Fruit fly (Drosophila melanogaster) ovary, adult (tissue): Measurements from ENCODE around the gene CG32369.

ENCODE experiments used
- CG17801 ChIP-seq: fragments of 200-800 bp; optimal IDR thresholded peaks from 2 replicates; lab custom pipeline; 2019; ENCODE audit warnings: missing biosample characterization, mild to moderate bottlenecking, missing genetic modification characterization, moderate library complexity; ENCODE audit not compliant: partially characterized antibody

Gene CG32369

dm6 chr3L:7841254-7841964, 31.8 kb upstream of the CG32369 start:
- TF ChIP-seq CG17801 (GFP tag; lab: Kevin White, UChicago) = no peak

dm6 chr3L:7838374-7838773, 28.7 kb upstream of the CG32369 start:
- no peak for TF ChIP-seq CG17801 (GFP tag; lab: Kevin White, UChicago)

DNA sequence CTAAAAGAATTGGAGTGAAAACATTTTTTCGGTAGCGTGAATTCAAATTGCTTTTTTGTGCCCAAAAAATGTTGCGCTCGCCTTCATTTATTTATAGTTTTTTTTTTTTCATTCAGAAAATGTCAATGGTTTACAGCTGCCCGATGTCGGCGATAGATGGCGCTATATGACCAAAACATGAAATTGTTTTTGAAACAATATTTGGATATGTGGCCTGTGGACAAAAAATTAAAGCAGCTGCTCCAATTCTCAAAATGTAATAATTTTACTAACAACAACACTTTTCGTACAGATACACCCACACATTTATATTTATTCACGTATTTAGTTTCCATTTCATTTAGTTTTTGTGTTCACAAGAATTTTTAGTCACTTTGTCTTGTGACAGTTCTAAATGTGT, 28.1 kb upstream of the CG32369 start:
- no peak for TF ChIP-seq CG17801 (GFP tag; lab: Kevin White, UChicago)

- peak; percentile 31 for TF ChIP-seq CG17801 (GFP tag; lab: Kevin White, UChicago)
Observed at dm6 chr3L:7836633-7837394, 27.2 kb upstream of the CG32369 start.

- TF ChIP-seq CG17801 (GFP tag; lab: Kevin White, UChicago) = no peak
Observed at dm6 chr3L:7834902-7835781, 25.5 kb upstream of the CG32369 start.

DNA sequence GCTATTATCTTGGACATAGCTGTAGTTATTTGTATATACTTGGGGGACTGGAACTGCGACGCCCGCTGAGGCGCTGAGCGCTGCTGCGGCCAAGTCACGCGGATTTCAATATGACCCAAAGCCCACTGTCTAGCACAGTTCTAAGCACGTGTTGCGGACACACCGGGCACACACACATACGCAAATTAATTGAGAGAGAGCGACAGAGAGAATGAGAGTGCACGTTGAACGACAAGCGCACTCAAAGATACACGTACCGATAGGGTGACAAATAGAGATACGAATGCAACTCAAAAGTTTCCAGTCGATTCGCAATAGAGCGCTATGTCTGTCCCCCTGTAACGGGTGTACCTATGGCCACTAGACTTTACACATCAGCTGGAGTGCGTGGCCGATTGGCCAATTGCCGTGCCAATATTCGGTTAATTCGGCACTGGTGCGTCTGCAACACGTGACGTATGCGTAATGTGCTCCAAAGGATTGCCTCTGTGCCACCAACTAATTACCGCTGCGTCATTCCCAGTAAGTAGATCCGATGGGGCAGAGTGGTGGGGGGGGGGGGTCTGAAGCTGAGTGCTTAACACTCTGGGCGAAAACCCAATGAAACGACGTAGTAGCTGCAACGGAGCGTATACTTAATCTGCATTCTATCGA, 24.2 kb upstream of the CG32369 start:
- no peak for TF ChIP-seq CG17801 (GFP tag; lab: Kevin White, UChicago)

dm6 chr3L:7833278-7833677, 23.7 kb upstream of the CG32369 start:
- TF ChIP-seq CG17801 (GFP tag; lab: Kevin White, UChicago) = peak; percentile 27

- TF ChIP-seq CG17801 (GFP tag; lab: Kevin White, UChicago) = no peak
Observed at dm6 chr3L:7831891-7832290, 22.3 kb upstream of the CG32369 start.

DNA sequence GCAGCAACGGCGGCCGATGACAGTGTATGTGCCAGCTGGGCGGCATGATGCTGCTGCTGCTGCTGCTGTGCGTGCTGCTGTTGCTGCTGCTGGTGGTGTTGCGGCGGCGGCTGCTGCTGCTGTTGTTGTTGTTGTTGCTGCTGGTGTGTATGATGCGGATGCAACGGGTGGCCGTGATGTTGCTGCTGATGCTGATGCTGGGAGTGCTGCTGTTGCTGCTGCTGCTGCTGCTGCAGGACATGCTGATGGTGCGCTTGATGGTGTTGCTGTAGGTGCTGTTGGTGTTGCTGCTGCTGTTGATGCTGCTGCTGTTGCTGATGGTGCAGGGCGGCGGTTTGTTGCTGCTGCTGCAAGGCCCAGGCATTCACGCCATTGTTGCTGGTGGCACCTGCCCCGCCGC, 21.3 kb upstream of the CG32369 start:
- TF ChIP-seq CG17801 (GFP tag; lab: Kevin White, UChicago) = no peak

DNA sequence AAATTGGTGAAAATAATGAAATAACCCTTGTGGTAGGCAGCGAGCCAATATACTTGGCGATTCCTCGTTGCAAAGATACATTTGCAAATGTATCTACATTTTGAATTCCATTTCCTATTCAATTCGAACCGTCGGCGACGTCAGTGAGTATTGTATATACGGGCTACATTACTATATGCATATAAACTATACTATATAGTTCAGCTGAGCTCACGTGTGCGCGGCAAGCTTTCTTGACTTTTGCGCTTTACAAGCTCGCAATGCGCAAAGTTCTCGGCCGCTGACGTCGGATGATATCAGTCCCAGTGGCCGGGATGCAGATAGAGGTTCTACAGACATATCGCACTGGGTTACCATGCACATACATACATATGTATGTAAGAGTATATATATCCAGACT, 20.0 kb upstream of the CG32369 start:
- no peak for TF ChIP-seq CG17801 (GFP tag; lab: Kevin White, UChicago)

- TF ChIP-seq CG17801 (GFP tag; lab: Kevin White, UChicago) = no peak
Observed at dm6 chr3L:7827841-7828501, 18.3 kb upstream of the CG32369 start.

- peak; percentile 46 for TF ChIP-seq CG17801 (GFP tag; lab: Kevin White, UChicago)
Observed at dm6 chr3L:7826727-7827126, 17.1 kb upstream of the CG32369 start.

DNA sequence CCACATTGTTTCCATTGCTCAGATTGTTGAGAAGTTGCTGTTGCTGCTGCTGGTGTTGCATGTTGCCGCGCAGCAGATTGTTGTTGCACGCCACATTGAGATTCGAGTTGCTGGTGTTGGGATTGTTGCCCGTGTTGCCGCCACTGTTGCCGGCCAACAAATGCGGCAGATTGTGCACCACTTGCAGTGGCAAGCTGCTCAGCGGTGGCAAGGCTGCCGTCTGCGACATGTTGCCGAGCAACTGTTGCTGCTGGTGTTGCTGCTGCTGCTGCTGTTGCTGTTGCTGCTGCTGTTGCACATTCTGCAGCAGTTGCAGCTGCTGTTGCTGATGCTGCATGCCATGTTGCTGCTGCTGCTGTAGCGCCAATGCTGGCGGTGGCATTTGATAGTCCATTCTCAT, 16.6 kb upstream of the CG32369 start:
- no peak for TF ChIP-seq CG17801 (GFP tag; lab: Kevin White, UChicago)

dm6 chr3L:7823198-7823597, 13.6 kb upstream of the CG32369 start:
- TF ChIP-seq CG17801 (GFP tag; lab: Kevin White, UChicago) = no peak
